Fruit fly (Drosophila melanogaster) whole organism, wandering third instar larva: Measurements from ENCODE around the gene CG44006.

Experiments
- CG32264 ChIP-seq: fragments of 200-800 bp; sonication (Bioruptor generic); optimal IDR thresholded peaks from 2 replicates; lab custom pipeline; 2016; ENCODE audit warnings: missing biosample characterization, missing genetic modification characterization
- CrebA ChIP-seq: fragments of 200-800 bp; sonication (Bioruptor generic); optimal IDR thresholded peaks from 2 replicates; lab custom pipeline; 2016; ENCODE audit warnings: missing biosample characterization, mild to moderate bottlenecking, missing genetic modification characterization, borderline replicate concordance
- Dif ChIP-seq: fragments of 200-275, 200-300 bp; sonication (Bioruptor generic); optimal IDR thresholded peaks from 2 replicates; lab custom pipeline; 2018; ENCODE audit warnings: missing biosample characterization, missing genetic modification characterization; ENCODE audit not compliant: partially characterized antibody
- dmrt93B ChIP-seq: fragments of 200-800 bp; sonication (Bioruptor generic); optimal IDR thresholded peaks from 2 replicates; lab custom pipeline; 2018; ENCODE audit warnings: missing biosample characterization, mild to moderate bottlenecking, missing genetic modification characterization

DNA sequence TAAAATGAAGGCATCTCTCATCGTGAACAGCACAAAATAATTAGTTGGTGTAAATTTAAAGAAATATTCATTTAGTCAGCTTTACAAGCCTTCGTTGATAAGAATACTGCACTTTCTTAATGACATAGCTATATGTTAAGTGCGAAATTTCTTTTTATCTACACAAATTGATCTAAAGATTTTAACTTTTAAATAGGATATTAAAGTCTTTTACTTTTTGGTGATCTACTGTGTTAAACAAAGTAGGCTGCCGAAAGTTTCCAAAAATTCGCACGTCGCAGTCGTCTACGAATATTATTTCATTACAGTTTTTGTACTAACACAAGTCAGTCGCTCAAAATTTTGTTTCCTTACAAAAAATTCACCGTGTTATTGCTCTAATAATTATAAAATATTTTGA, 27.5 kb downstream of the CG44006 start, which contains the start of gene CG42393:
- no peak for TF ChIP-seq CG32264
- no peak for TF ChIP-seq CrebA (GFP tag; lab: Kevin White, UChicago)
- TF ChIP-seq dmrt93B (GFP tag; lab: Kevin White, UChicago): no peak
- TF ChIP-seq Dif: no peak
